Fruit fly (Drosophila melanogaster): Measurements from ENCODE around the gene Ugt303A1.

Ugt303A1 gene

DNA sequence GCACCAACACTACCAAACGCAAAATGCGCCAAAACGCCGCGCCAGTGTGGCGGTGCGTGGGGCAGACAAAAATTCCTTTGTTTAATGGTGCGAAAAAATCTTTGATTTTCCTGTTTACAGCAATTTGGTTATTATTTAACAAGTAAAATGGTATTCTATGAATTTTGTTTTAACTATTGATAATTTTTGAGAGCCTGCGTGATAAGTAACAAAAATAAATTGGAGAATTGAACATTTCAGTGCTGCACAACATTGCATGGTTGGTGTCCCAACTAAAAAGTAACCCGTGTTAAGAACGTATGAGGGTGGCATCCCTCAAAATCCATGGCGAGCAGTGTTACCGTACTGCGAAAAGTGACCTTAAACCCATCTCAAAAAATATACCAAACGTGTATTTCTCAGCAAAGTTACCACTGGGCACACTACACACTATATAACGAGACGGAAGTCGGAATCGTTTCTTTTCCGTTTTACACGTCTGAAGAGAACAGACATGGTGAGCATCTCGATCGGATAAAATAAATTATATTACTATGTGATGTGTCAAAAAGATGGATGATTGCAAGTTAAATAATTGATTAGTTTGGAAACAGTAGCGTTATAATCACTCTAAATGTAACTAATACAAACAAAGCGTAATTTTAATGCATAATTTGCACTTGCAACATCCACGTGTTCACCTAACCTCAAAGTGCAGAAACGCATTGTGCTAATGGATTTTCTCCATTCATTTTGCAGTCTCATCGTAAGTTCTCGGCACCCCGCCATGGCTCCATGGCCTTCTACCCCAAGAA lies 46.3 kb downstream of the Ugt303A1 start, which contains the start of the genes CG6693 and RpL3 (continued):
- TF ChIP-seq fd102C (GFP tag; optimal IDR thresholded peaks at IDR 0.05) (peak; percentile 74), CG31224 (GFP tag; IDR thresholded peaks at IDR 0.05) (peak; percentile 55), ash1 (GFP tag; optimal IDR thresholded peaks at IDR 0.05) (peak; percentile 83), pum (GFP tag; optimal IDR thresholded peaks at IDR 0.05) (no peak), CG1233 (GFP tag; optimal IDR thresholded peaks at IDR 0.05) (peak; percentile 79), Poxn (GFP tag; IDR thresholded peaks at IDR 0.05) (no peak), dysf (GFP tag; IDR thresholded peaks at IDR 0.05) (peak; percentile 43; the same call in 2 of the 3 replicates), Max (GFP tag; optimal IDR thresholded peaks at IDR 0.05) (peak; percentile 86), gro (GFP tag; optimal IDR thresholded peaks at IDR 0.05) (peak; percentile 87), CG11723 (GFP tag; optimal IDR thresholded peaks at IDR 0.05) (peak; percentile 56), NFAT (GFP tag; IDR thresholded peaks at IDR 0.05) (peak; percentile 88), BtbVII (GFP tag; optimal IDR thresholded peaks at IDR 0.05) (peak; percentile 91), CG12219 (GFP tag; optimal IDR thresholded peaks at IDR 0.05) (peak; percentile 86), nerfin-1 (tag; optimal IDR thresholded peaks at IDR 0.05) (peak; percentile 71), Kr (GFP tag; optimal IDR thresholded peaks at IDR 0.05) (no peak), schlank (tag; optimal IDR thresholded peaks at IDR 0.05) (peak; percentile 79), sd (tag; optimal IDR thresholded peaks at IDR 0.05) (peak; percentile 40), ro (GFP tag; IDR thresholded peaks at IDR 0.05) (no peak), kay (GFP tag; optimal IDR thresholded peaks at IDR 0.05) (peak; percentile 14), repo (GFP tag; optimal IDR thresholded peaks at IDR 0.05) (peak; percentile 39), Oaz (GFP tag; IDR thresholded peaks at IDR 0.05) (no peak), Sox102F (GFP tag; optimal IDR thresholded peaks at IDR 0.05) (no peak), CG17186 (GFP tag; optimal IDR thresholded peaks at IDR 0.05) (peak; percentile 80), CG3163 (GFP tag; optimal IDR thresholded peaks at IDR 0.05) (peak; percentile 56), exex (tag; optimal IDR thresholded peaks at IDR 0.05) (peak; percentile 75), CG6654 (GFP tag; optimal IDR thresholded peaks at IDR 0.05) (peak; percentile 9), CG10979 (tag; optimal IDR thresholded peaks at IDR 0.05) (peak; percentile 64), nerfin-2 (GFP tag; IDR thresholded peaks at IDR 0.05; ENCODE audit: partially characterized antibody) (no peak), C15 (GFP tag; IDR thresholded peaks at IDR 0.05) (peak; percentile 47; the same call in 1 of the 3 replicates), dati (GFP tag; IDR thresholded peaks at IDR 0.05) (0 out of 2 replicates have a peak, but pooled peaks have one; percentile 29), H2.0 (GFP tag; IDR thresholded peaks at IDR 0.05) (peak; percentile 47), Ptx1 (GFP tag; IDR thresholded peaks at IDR 0.05) (peak; percentile 43; the same call in 1 of the 2 replicates), CG3407 (GFP tag; optimal IDR thresholded peaks at IDR 0.05) (peak; percentile 73), Mrtf (GFP tag; IDR thresholded peaks at IDR 0.05) (peak; percentile 51; the same call in 1 of the 3 replicates), gem (tag; optimal IDR thresholded peaks at IDR 0.05) (peak; percentile 53), CG1832 (GFP tag; optimal IDR thresholded peaks at IDR 0.05) (no peak), btn (GFP tag; optimal IDR thresholded peaks at IDR 0.05) (peak; percentile 47), CG30431 (GFP tag; optimal IDR thresholded peaks at IDR 0.05) (no peak), hb (GFP tag; IDR thresholded peaks at IDR 0.05; ENCODE audit: partially characterized antibody) (no peak), Dfd (GFP tag; optimal IDR thresholded peaks at IDR 0.05) (no peak), CG8924 (tag; optimal IDR thresholded peaks at IDR 0.05) (peak; percentile 86), Hmx (GFP tag; optimal IDR thresholded peaks at IDR 0.05) (no peak), CG2889 (GFP tag; IDR thresholded peaks at IDR 0.05) (no peak), da (GFP tag; optimal IDR thresholded peaks at IDR 0.05) (no peak), CG10321 (GFP tag; IDR thresholded peaks at IDR 0.05) (peak; percentile 54; the same call in 1 of the 2 replicates), CG6175 (GFP tag; IDR thresholded peaks at IDR 0.05) (peak; percentile 36; the same call in 1 of the 3 replicates), tll (GFP tag; optimal IDR thresholded peaks at IDR 0.05) (no peak), dmrt11E (tag; optimal IDR thresholded peaks at IDR 0.05) (peak; percentile 58), sima (GFP tag; optimal IDR thresholded peaks at IDR 0.05) (no peak)
